Worm (Caenorhabditis elegans): ENCODE data around the gene spcs-3.

spcs-3 gene

DNA sequence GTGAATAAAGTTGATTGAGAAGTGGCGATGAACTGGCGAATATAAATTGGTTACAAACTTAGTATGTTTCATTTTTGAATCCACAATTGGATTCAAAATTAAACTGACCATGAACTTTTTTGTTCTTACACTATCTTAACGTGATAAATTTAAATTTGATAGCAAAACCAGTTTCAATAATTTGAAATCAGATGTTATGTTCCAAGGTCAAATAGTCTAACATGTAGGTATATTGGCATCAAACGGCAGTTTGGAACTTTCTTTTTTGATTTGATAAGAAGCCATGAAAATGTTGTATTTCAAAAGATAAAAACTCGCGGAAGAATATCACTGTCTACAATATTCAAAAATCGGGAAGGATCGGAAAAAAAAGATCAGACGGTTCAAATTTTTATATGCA lies 8.8 kb upstream of the spcs-3 start (continued):
- no peak for TF ChIP-seq ceh-63 (GFP tag; optimal IDR thresholded peaks at IDR 0.05)
- no peak for TF ChIP-seq sup-37 (GFP tag; optimal IDR thresholded peaks at IDR 0.05)
- peak; percentile 53 for TF ChIP-seq blmp-1 (tag; optimal IDR thresholded peaks at IDR 0.05)

DNA sequence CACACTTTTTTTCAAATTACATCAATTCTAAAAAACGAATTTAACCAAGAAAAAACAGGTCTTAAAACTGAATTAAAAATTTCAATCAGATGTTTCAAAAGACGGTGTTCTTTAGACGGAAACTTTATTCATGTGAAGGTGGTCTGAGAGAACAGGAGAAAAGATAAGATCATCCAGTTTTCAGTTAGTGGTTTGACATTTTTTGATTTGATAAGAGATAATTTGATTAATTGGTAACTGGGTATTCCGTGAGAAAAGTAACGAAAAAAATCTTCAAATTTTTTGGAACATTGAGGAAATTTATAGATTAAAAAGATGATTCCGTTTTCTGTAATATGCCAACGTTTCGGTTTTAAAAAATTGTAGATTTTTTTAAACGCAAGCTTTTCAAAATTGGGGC lies 8.3 kb upstream of the spcs-3 start:
- no peak for TF ChIP-seq fos-1 (tag; optimal IDR thresholded peaks at IDR 0.05)
- no peak for TF ChIP-seq lin-35 (GFP tag; optimal IDR thresholded peaks at IDR 0.05)
- no peak for TF ChIP-seq alr-1 (tag; optimal IDR thresholded peaks at IDR 0.05; ENCODE audit: borderline replicate concordance)
- TF ChIP-seq mef-2 (tag; optimal IDR thresholded peaks at IDR 0.05), result no peak
- no peak for TF ChIP-seq Y116A8C.19 (tag; optimal IDR thresholded peaks at IDR 0.05; ENCODE audit: borderline replicate concordance)
- no peak for TF ChIP-seq fkh-8 (tag; optimal IDR thresholded peaks at IDR 0.05)
- TF ChIP-seq unc-98 (GFP tag; IDR thresholded peaks at IDR 0.05), result no peak
- no peak for TF ChIP-seq aha-1 (tag; optimal IDR thresholded peaks at IDR 0.05)
- TF ChIP-seq lir-3 (tag; optimal IDR thresholded peaks at IDR 0.05; ENCODE audit: poor library complexity), result no peak
- TF ChIP-seq fkh-4 (tag; optimal IDR thresholded peaks at IDR 0.05; ENCODE audit: borderline replicate concordance), result no peak
- peak; percentile 50 for TF ChIP-seq nhr-85 (tag)
- TF ChIP-seq snu-23 (GFP tag; optimal IDR thresholded peaks at IDR 0.05), result no peak
- TF ChIP-seq nhr-28 (tag; optimal IDR thresholded peaks at IDR 0.05), result no peak
- TF ChIP-seq efl-1 (optimal IDR thresholded peaks at IDR 0.05), result no peak
- peak in 1 of 2 experiments; percentile 63 for TF ChIP-seq efl-1 (GFP tag; optimal IDR thresholded peaks at IDR 0.05 in 1 of 2)
- peak; percentile 35 for TF ChIP-seq blmp-1 (tag; optimal IDR thresholded peaks at IDR 0.05)
- no peak for TF ChIP-seq nhr-237 (tag; optimal IDR thresholded peaks at IDR 0.05)
- peak in 4 of 6 experiments; percentile 1 to 80 (median 54) for TF ChIP-seq elt-3 (tag; optimal IDR thresholded peaks at IDR 0.05)
- no peak for TF ChIP-seq lin-15B (tag; optimal IDR thresholded peaks at IDR 0.05)
- no peak for TF ChIP-seq grh-1 (GFP tag; IDR thresholded peaks at IDR 0.05)
- TF ChIP-seq nhr-47 (tag; optimal IDR thresholded peaks at IDR 0.05), result no peak
- TF ChIP-seq ces-1 (GFP tag; optimal IDR thresholded peaks at IDR 0.05), result no peak
- TF ChIP-seq ceh-82 (tag; optimal IDR thresholded peaks at IDR 0.05), result no peak
- TF ChIP-seq nhr-71 (tag; optimal IDR thresholded peaks at IDR 0.05), result no peak
- TF ChIP-seq lin-39 (tag; optimal IDR thresholded peaks at IDR 0.05), result no peak
- no peak for TF ChIP-seq ets-5 (GFP tag; IDR thresholded peaks at IDR 0.05)

DNA sequence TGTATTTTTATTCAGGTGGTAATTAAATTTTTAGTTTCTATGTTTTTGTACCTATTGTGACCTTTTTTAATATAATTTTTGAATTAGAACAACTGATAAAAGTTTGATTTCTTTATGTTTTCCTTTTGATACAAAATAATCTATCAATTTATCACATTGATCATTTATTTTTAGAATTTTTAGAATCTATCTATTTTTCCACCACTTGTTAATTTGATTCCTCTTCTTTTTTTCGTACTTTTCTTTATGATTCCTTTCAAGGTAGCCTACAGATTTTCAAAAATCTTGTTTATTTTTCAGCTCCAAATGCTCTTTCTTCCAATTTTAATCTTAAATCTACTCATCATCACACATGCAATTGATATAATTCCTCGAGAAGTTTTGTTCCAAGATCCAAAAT lies 6.9 kb upstream of the spcs-3 start, which contains the start of gene dpf-6:
dpf-6 (plus strand) TSS at position 301 of the 400 bp plus-strand sequence.
- TF ChIP-seq zip-4 (GFP tag; optimal IDR thresholded peaks at IDR 0.05) (no peak), nhr-19 (GFP tag; conservative IDR thresholded peaks at IDR 0.05) (no peak), nhr-90 (tag; optimal IDR thresholded peaks at IDR 0.05; ENCODE audit: poor library complexity) (no peak), snpc-4 (tag; optimal IDR thresholded peaks at IDR 0.05) (no peak), tlp-1 (tag; optimal IDR thresholded peaks at IDR 0.05) (no peak), pax-3 (tag; optimal IDR thresholded peaks at IDR 0.05) (no peak), elt-2 (tag; optimal IDR thresholded peaks at IDR 0.05) (no peak), isw-1 (GFP tag; IDR thresholded peaks at IDR 0.05) (no peak), ceh-88 (GFP tag; IDR thresholded peaks at IDR 0.05) (no peak), skn-1 (tag; optimal IDR thresholded peaks at IDR 0.05) (no peak), vab-15 (tag; optimal IDR thresholded peaks at IDR 0.05) (no peak), egl-27 (tag; optimal IDR thresholded peaks at IDR 0.05) (no peak), nhr-237 (tag; optimal IDR thresholded peaks at IDR 0.05) (no peak), grh-1 (GFP tag; IDR thresholded peaks at IDR 0.05) (no peak), ceh-8 (GFP tag; optimal IDR thresholded peaks at IDR 0.05) (no peak), sox-4 (tag; optimal IDR thresholded peaks at IDR 0.05) (no peak)
